Worm (Caenorhabditis elegans): ENCODE data around the gene F07E5.12.

The F07E5.12 gene

ce11 chrII:2112948-2113347, 45.2 kb downstream of the F07E5.12 start, which contains the start of gene R52.6:
R52.6 (minus strand) TSS chrII:2113048.
- TF ChIP-seq T22C8.4 (GFP tag; IDR thresholded peaks at IDR 0.05): no peak
- TF ChIP-seq klf-2 (GFP tag; conservative IDR thresholded peaks at IDR 0.05): no peak
- no peak for TF ChIP-seq flt-1 (GFP tag; IDR thresholded peaks at IDR 0.05)
- no peak for TF ChIP-seq med-1 (GFP tag; optimal IDR thresholded peaks at IDR 0.05; ENCODE audit: insufficient read depth)
- TF ChIP-seq tab-1 (GFP tag; IDR thresholded peaks at IDR 0.05): no peak

DNA sequence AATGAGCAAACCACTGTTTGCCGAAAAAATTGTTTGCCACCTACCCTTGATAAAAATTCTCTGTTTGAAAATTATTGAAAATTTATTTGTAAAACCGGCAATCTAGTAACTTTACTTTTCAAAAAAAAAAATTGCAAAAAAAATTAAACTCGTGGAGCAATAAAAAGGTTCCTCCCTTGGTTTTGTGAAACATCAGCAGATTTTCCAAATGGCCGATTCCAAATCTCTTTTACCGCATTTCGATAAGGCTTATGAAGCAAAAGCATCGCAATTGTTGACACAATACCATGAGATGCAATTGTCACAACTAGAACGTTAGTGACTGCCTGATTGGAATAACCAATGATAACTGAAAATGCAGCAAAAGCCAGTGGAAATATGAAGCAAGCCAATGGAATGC, 46.7 kb downstream of the F07E5.12 start:
- TF ChIP-seq flt-1 (GFP tag; IDR thresholded peaks at IDR 0.05): no peak
- no peak for TF ChIP-seq ztf-23 (GFP tag; IDR thresholded peaks at IDR 0.05)
- TF ChIP-seq cog-1 (tag; optimal IDR thresholded peaks at IDR 0.05): no peak
- TF ChIP-seq med-1 (GFP tag; optimal IDR thresholded peaks at IDR 0.05; ENCODE audit: insufficient read depth): no peak
- TF ChIP-seq ref-1 (GFP tag; conservative IDR thresholded peaks at IDR 0.05): no peak
- no peak for TF ChIP-seq tab-1 (GFP tag; IDR thresholded peaks at IDR 0.05)
- no peak for TF ChIP-seq ztf-29 (GFP tag; IDR thresholded peaks at IDR 0.05)
- TF ChIP-seq T22C8.4 (GFP tag; IDR thresholded peaks at IDR 0.05): no peak
- no peak for TF ChIP-seq klf-2 (GFP tag; conservative IDR thresholded peaks at IDR 0.05)

ce11 chrII:2116794-2117193, 49.0 kb downstream of the F07E5.12 start, which contains the start of gene srh-195:
srh-195 (minus strand) TSS chrII:2116894.
- TF ChIP-seq flt-1 (GFP tag; IDR thresholded peaks at IDR 0.05): no peak
- no peak for TF ChIP-seq med-1 (GFP tag; optimal IDR thresholded peaks at IDR 0.05; ENCODE audit: insufficient read depth)
- no peak for TF ChIP-seq ref-1 (GFP tag; conservative IDR thresholded peaks at IDR 0.05)
- no peak for TF ChIP-seq ztf-23 (GFP tag; IDR thresholded peaks at IDR 0.05)
- no peak for TF ChIP-seq tab-1 (GFP tag; IDR thresholded peaks at IDR 0.05)
- no peak for TF ChIP-seq cog-1 (tag; optimal IDR thresholded peaks at IDR 0.05)
- TF ChIP-seq ztf-29 (GFP tag; IDR thresholded peaks at IDR 0.05): no peak
- no peak for TF ChIP-seq klf-2 (GFP tag; conservative IDR thresholded peaks at IDR 0.05)
- no peak for TF ChIP-seq T22C8.4 (GFP tag; IDR thresholded peaks at IDR 0.05)

All from whole organism, midembryonic.